Worm (Caenorhabditis elegans): Measurements from ENCODE around the gene gpa-7.

DNA sequence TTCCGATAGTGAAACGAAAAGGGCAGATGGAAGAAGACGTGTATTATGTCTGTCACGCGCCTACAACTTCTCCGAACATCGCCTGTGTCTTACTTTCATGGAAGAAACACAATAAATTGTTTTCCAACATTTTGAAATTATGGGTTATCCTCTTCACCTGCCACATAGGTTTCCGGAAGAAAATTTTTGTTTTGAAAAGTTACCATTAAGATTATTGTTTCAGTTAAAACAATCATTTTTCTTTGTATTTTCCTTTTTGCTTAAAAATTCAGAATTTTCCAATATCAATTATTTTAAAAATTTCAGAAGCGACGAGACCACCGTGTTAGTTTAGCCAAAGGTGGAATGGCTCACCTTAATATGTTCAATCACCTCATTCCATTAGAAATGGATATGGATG, 29.2 kb upstream of the gpa-7 start, which contains the start of gene mask-1:
- TF ChIP-seq R02D3.7 (tag; optimal IDR thresholded peaks at IDR 0.05), result no peak
- TF ChIP-seq tbx-2 (tag; optimal IDR thresholded peaks at IDR 0.05), result no peak
- no peak for TF ChIP-seq nhr-76 (tag; optimal IDR thresholded peaks at IDR 0.05)
- TF ChIP-seq pqm-1 (tag; optimal IDR thresholded peaks at IDR 0.05), result no peak
- TF ChIP-seq nhr-77 (tag; optimal IDR thresholded peaks at IDR 0.05), result no peak
- TF ChIP-seq ceh-16 (tag; optimal IDR thresholded peaks at IDR 0.05), result no peak
- no peak for TF ChIP-seq ama-1 (optimal IDR thresholded peaks at IDR 0.05)
- no peak for TF ChIP-seq nhr-12 (tag; optimal IDR thresholded peaks at IDR 0.05)
- no peak for TF ChIP-seq ceh-82 (tag; optimal IDR thresholded peaks at IDR 0.05)
- TF ChIP-seq elt-3 (tag; optimal IDR thresholded peaks at IDR 0.05), result no peak
- no peak for TF ChIP-seq snpc-4 (tag; optimal IDR thresholded peaks at IDR 0.05)
- no peak for TF ChIP-seq nhr-25 (tag; optimal IDR thresholded peaks at IDR 0.05)

All from whole organism, L3 larva.